Fruit fly (Drosophila melanogaster): ENCODE data around the gene Wdr82.

The Wdr82 gene

dm6 chr2L:8411530-8411929 lies 37.3 kb downstream of the Wdr82 start, which contains the start of gene Naglu (continued):
- TF ChIP-seq CG18619 (GFP tag; optimal IDR thresholded peaks at IDR 0.05) (no peak), CG3847 (GFP tag; IDR thresholded peaks at IDR 0.05) (no peak), CG7271 (tag; optimal IDR thresholded peaks at IDR 0.05) (no peak), CTCF (GFP tag; optimal IDR thresholded peaks at IDR 0.05) (no peak), crp (GFP tag; optimal IDR thresholded peaks at IDR 0.05) (no peak), cwo (GFP tag; optimal IDR thresholded peaks at IDR 0.05) (no peak), Nf-YA (GFP tag; IDR thresholded peaks at IDR 0.05) (no peak), PHDP (tag; optimal IDR thresholded peaks at IDR 0.05) (no peak), C15 (GFP tag; IDR thresholded peaks at IDR 0.05) (no peak), CG13424 (tag; optimal IDR thresholded peaks at IDR 0.05) (no peak), Blimp-1 (GFP tag; optimal IDR thresholded peaks at IDR 0.05) (peak; percentile 60), CG13287 (GFP tag; IDR thresholded peaks at IDR 0.05; ENCODE audit: partially characterized antibody) (no peak), CG12299 (tag; optimal IDR thresholded peaks at IDR 0.05) (no peak), gcm (GFP tag; optimal IDR thresholded peaks at IDR 0.05) (no peak), crol (GFP tag; IDR thresholded peaks at IDR 0.05) (0 out of 2 replicates have a peak, but pooled peaks have one; percentile 9), Aef1 (GFP tag; IDR thresholded peaks at IDR 0.05) (no peak), Ets97D (GFP tag; optimal IDR thresholded peaks at IDR 0.05) (no peak), Rfx (GFP tag; IDR thresholded peaks at IDR 0.05) (0 out of 2 replicates have a peak, but pooled peaks have one; percentile 6), CG12659 (GFP tag; optimal IDR thresholded peaks at IDR 0.05) (no peak), CG14710 (tag; optimal IDR thresholded peaks at IDR 0.05) (peak; percentile 10), CG2875 (GFP tag; optimal IDR thresholded peaks at IDR 0.05) (no peak), dimm (GFP tag; IDR thresholded peaks at IDR 0.05) (no peak), D19B (GFP tag; optimal IDR thresholded peaks at IDR 0.05) (no peak), bsh (GFP tag; optimal IDR thresholded peaks at IDR 0.05) (peak in 1 of 2 experiments; percentile 12), HLH3B (GFP tag; IDR thresholded peaks at IDR 0.05) (0 out of 2 replicates have a peak, but pooled peaks have one; percentile 14), trem (tag; optimal IDR thresholded peaks at IDR 0.05) (no peak), CG12104 (GFP tag; optimal IDR thresholded peaks at IDR 0.05) (no peak), Lhr (GFP tag; optimal IDR thresholded peaks at IDR 0.05) (no peak), CG8924 (tag; optimal IDR thresholded peaks at IDR 0.05) (no peak), Atf3 (GFP tag; optimal IDR thresholded peaks at IDR 0.05) (no peak), Antp (GFP tag; optimal IDR thresholded peaks at IDR 0.05) (no peak), CG5245 (GFP tag; optimal IDR thresholded peaks at IDR 0.05) (no peak)

- TF ChIP-seq CG12942 (GFP tag; optimal IDR thresholded peaks at IDR 0.05) (no peak), lola (GFP tag; optimal IDR thresholded peaks at IDR 0.05) (peak in 1 of 3 experiments; percentile 50), wdn (GFP tag; IDR thresholded peaks at IDR 0.05) (no peak), Elba2 (GFP tag; optimal IDR thresholded peaks at IDR 0.05) (no peak), Mad (GFP tag; optimal IDR thresholded peaks at IDR 0.05) (no peak), CG11560 (tag; IDR thresholded peaks at IDR 0.05) (no peak), pita (GFP tag; optimal IDR thresholded peaks at IDR 0.05) (no peak), HLH54F (GFP tag; optimal IDR thresholded peaks at IDR 0.05) (no peak), luna (GFP tag; optimal IDR thresholded peaks at IDR 0.05) (no peak), Sry-β (GFP tag; optimal IDR thresholded peaks at IDR 0.05) (peak; percentile 90), CG15269 (tag; optimal IDR thresholded peaks at IDR 0.05) (no peak), CrebB (tag; optimal IDR thresholded peaks at IDR 0.05) (no peak), CG12744 (GFP tag; optimal IDR thresholded peaks at IDR 0.05) (no peak), CG1529 (GFP tag; optimal IDR thresholded peaks at IDR 0.05) (no peak), Abd-B (GFP tag; optimal IDR thresholded peaks at IDR 0.05) (no peak), CG43689 (GFP tag; IDR thresholded peaks at IDR 0.05) (no peak), CG13775 (GFP tag; optimal IDR thresholded peaks at IDR 0.05) (peak; percentile 59), CG5953 (GFP tag; IDR thresholded peaks at IDR 0.05) (0 out of 2 replicates have a peak, but pooled peaks have one; percentile 29)
Measured at dm6 chr2L:8414887-8415883, 40.9 kb downstream of the Wdr82 start, which contains the start of the genes CG13398 and Akap200. TSS of gene CG13398 (minus strand) at chr2L:8415256. TSS of gene Akap200 (plus strand) at chr2L:8415690.

All from whole organism, embryonic.